Fruit fly (Drosophila melanogaster) whole organism, prepupa: ENCODE results near the gene CG42747.
A peak's percentile ranks its signal among the peaks of the same experiment; 100 is the strongest.

Source experiments
- Blimp-1 ChIP-seq: fragments of 200-800 bp; sonication (Bioruptor generic); optimal IDR thresholded peaks from 3 replicates; lab custom pipeline; 2017; ENCODE audit warnings: missing biosample characterization, missing genetic modification characterization, mild to moderate bottlenecking, moderate library complexity, missing genetic modification reagents
- CG10631 ChIP-seq: fragments of 200-800 bp; sonication (Bioruptor generic); optimal IDR thresholded peaks from 2 replicates; lab custom pipeline; 2016; ENCODE audit warnings: missing biosample characterization, missing genetic modification characterization
- CG10669 ChIP-seq: fragments of 200-800 bp; sonication (Bioruptor generic); optimal IDR thresholded peaks from 3 replicates; lab custom pipeline; 2018; ENCODE audit warnings: missing biosample characterization, mild to moderate bottlenecking, missing genetic modification characterization, moderate library complexity
- CG11294 ChIP-seq: fragments of 200-800 bp; sonication (Bioruptor generic); IDR thresholded peaks from 2 replicates; pipeline ENCODE4 v1.3.6; 2022; ENCODE audit warnings: missing biosample characterization, missing genetic modification characterization
- CG11902 ChIP-seq: fragments of 200-800 bp; sonication (Bioruptor generic); optimal IDR thresholded peaks from 3 replicates; lab custom pipeline; 2016; ENCODE audit warnings: missing biosample characterization, missing genetic modification characterization
- CG15336 ChIP-seq: fragments of 200-800 bp; sonication (Bioruptor generic); IDR thresholded peaks from 2 replicates; pipeline ENCODE4 v1.3.6; 2022; ENCODE audit warnings: missing biosample characterization, missing genetic modification characterization
- CG1621 ChIP-seq: fragments of 200-800 bp; sonication (Bioruptor generic); optimal IDR thresholded peaks from 3 replicates; lab custom pipeline; 2018; ENCODE audit warnings: missing biosample characterization, mild to moderate bottlenecking, missing genetic modification characterization
- CG3032 ChIP-seq: fragments of 200-800 bp; optimal IDR thresholded peaks from 2 replicates; lab custom pipeline; 2019; ENCODE audit warnings: missing biosample characterization, mild to moderate bottlenecking, missing genetic modification characterization, moderate library complexity
- CG32006 ChIP-seq: fragments of 200-800 bp; sonication (Bioruptor generic); optimal IDR thresholded peaks from 3 replicates; lab custom pipeline; 2017; ENCODE audit warnings: missing biosample characterization, mild to moderate bottlenecking, missing genetic modification characterization
- CG34406 ChIP-seq: fragments of 200-800 bp; sonication (Bioruptor generic); optimal IDR thresholded peaks from 3 replicates; lab custom pipeline; 2016; ENCODE audit warnings: missing biosample characterization, missing genetic modification characterization
- CG3919 ChIP-seq: fragments of 200-800 bp; sonication (Bioruptor generic); optimal IDR thresholded peaks from 3 replicates; lab custom pipeline; 2016; ENCODE audit warnings: missing biosample characterization, missing genetic modification characterization
- CG4318 ChIP-seq: fragments of 200-800 bp; sonication (Bioruptor generic); optimal IDR thresholded peaks from 3 replicates; lab custom pipeline; 2017; ENCODE audit warnings: missing biosample characterization, mild to moderate bottlenecking, missing genetic modification characterization
- CG6163 ChIP-seq: fragments of 200-800 bp; sonication (Bioruptor generic); IDR thresholded peaks from 3 replicates; pipeline ENCODE4 v1.3.6; 2022; ENCODE audit warnings: missing biosample characterization, missing genetic modification characterization
- CG6276 ChIP-seq: fragments of 200-800 bp; sonication (Bioruptor generic); optimal IDR thresholded peaks from 2 replicates; lab custom pipeline; 2017; ENCODE audit warnings: missing biosample characterization, mild to moderate bottlenecking, missing genetic modification characterization
- CG6792 ChIP-seq: fragments of 200-800 bp; sonication (Bioruptor generic); optimal IDR thresholded peaks from 3 replicates; lab custom pipeline; 2016; ENCODE audit warnings: missing biosample characterization, missing genetic modification characterization
- CG6808 ChIP-seq: fragments of 200-800 bp; sonication (Bioruptor generic); optimal IDR thresholded peaks from 3 replicates; lab custom pipeline; 2017; ENCODE audit warnings: missing biosample characterization, missing genetic modification characterization, mild to moderate bottlenecking, moderate library complexity, missing genetic modification reagents
- CG6854 ChIP-seq: fragments of 200-800 bp; sonication (Bioruptor generic); optimal IDR thresholded peaks from 2 replicates; lab custom pipeline; 2017; ENCODE audit warnings: missing biosample characterization, mild to moderate bottlenecking, missing genetic modification characterization
- CG7368 ChIP-seq: fragments of 200-800 bp; sonication (Bioruptor generic); optimal IDR thresholded peaks from 3 replicates; lab custom pipeline; 2016; ENCODE audit warnings: missing biosample characterization, missing genetic modification characterization
- CG8119 ChIP-seq: fragments of 200-800 bp; sonication (Bioruptor generic); IDR thresholded peaks from 3 replicates; pipeline ENCODE4 v1.3.6; 2022; ENCODE audit warnings: missing biosample characterization, missing genetic modification characterization
- CG8319 ChIP-seq: fragments of 200-800 bp; sonication (Bioruptor generic); optimal IDR thresholded peaks from 3 replicates; lab custom pipeline; 2016; ENCODE audit warnings: missing biosample characterization, missing genetic modification characterization
- CG8632 ChIP-seq: fragments of 200-800 bp; sonication (Bioruptor generic); optimal IDR thresholded peaks from 3 replicates; lab custom pipeline; 2016; ENCODE audit warnings: missing biosample characterization, missing genetic modification characterization
- CG9139 ChIP-seq: fragments of 200-800 bp; sonication (Bioruptor generic); optimal IDR thresholded peaks from 3 replicates; lab custom pipeline; 2017; ENCODE audit warnings: missing biosample characterization, mild to moderate bottlenecking, missing genetic modification characterization
- Eip75B ChIP-seq: fragments of 200-800 bp; sonication (Bioruptor generic); optimal IDR thresholded peaks from 3 replicates; lab custom pipeline; 2016; ENCODE audit warnings: missing biosample characterization, missing genetic modification characterization
- Eip78C ChIP-seq: fragments of 200-800 bp; sonication (Bioruptor generic); peaks from one replicate; lab custom pipeline; 2016; ENCODE audit warnings: missing biosample characterization, missing genetic modification characterization
- Ets21C ChIP-seq: fragments of 200-800 bp; sonication (Bioruptor generic); optimal IDR thresholded peaks from 3 replicates; lab custom pipeline; 2016; ENCODE audit warnings: missing biosample characterization, missing genetic modification characterization
- Ets96B ChIP-seq: fragments of 200-800 bp; optimal IDR thresholded peaks from 2 replicates; lab custom pipeline; 2019; ENCODE audit warnings: missing biosample characterization, mild to moderate bottlenecking, missing genetic modification characterization, moderate library complexity
- Gug ChIP-seq: fragments of 200-800 bp; sonication (Bioruptor generic); IDR thresholded peaks from 2 replicates; pipeline ENCODE4 v1.3.6; 2022; ENCODE audit warnings: missing biosample characterization, missing genetic modification characterization
- Hr38 ChIP-seq: sonication (Bioruptor generic); optimal IDR thresholded peaks from 2 replicates; lab custom pipeline; 2016; ENCODE audit warnings: missing biosample characterization, missing genetic modification characterization
- Hr39 ChIP-seq: fragments of 200-800 bp; sonication (Bioruptor generic); optimal IDR thresholded peaks from 2 replicates; lab custom pipeline; 2016; ENCODE audit warnings: missing biosample characterization, missing genetic modification characterization
- Hr4 ChIP-seq: fragments of 200-800 bp; sonication (Bioruptor generic); optimal IDR thresholded peaks from 3 replicates; lab custom pipeline; 2016; ENCODE audit warnings: missing biosample characterization, missing genetic modification characterization
- Lpt ChIP-seq: fragments of 200-800 bp; sonication (Bioruptor generic); optimal IDR thresholded peaks from 3 replicates; lab custom pipeline; 2016; ENCODE audit warnings: missing biosample characterization, missing genetic modification characterization
- Met ChIP-seq: fragments of 200-800 bp; sonication (Bioruptor generic); optimal IDR thresholded peaks from 3 replicates; lab custom pipeline; 2016; ENCODE audit warnings: missing biosample characterization, missing genetic modification characterization
- OdsH ChIP-seq: fragments of 200-800 bp; sonication (Bioruptor generic); optimal IDR thresholded peaks from 3 replicates; lab custom pipeline; 2016; ENCODE audit warnings: missing biosample characterization, missing genetic modification characterization
- Smox ChIP-seq: fragments of 200-800 bp; sonication (Bioruptor generic); optimal IDR thresholded peaks from 3 replicates; lab custom pipeline; 2016; ENCODE audit warnings: missing biosample characterization, missing genetic modification characterization
- Sox14 ChIP-seq: fragments of 200-800 bp; sonication (Bioruptor generic); optimal IDR thresholded peaks from 3 replicates; lab custom pipeline; 2016; ENCODE audit warnings: missing biosample characterization, missing genetic modification characterization
- Sox15 ChIP-seq: fragments of 200-800 bp; sonication (Bioruptor generic); optimal IDR thresholded peaks from 3 replicates; lab custom pipeline; 2016; ENCODE audit warnings: missing biosample characterization, missing genetic modification characterization
- achi ChIP-seq: fragments of 200-800 bp; sonication (Bioruptor generic); optimal IDR thresholded peaks from 3 replicates; lab custom pipeline; 2016; ENCODE audit warnings: missing biosample characterization, missing genetic modification characterization
- acj6 ChIP-seq: fragments of 200-800 bp; sonication (Bioruptor generic); optimal IDR thresholded peaks from 3 replicates; lab custom pipeline; 2016; ENCODE audit warnings: missing biosample characterization, missing genetic modification characterization
- cyc ChIP-seq: fragments of 200-800 bp; sonication (Bioruptor generic); optimal IDR thresholded peaks from 3 replicates; lab custom pipeline; 2016; ENCODE audit warnings: missing biosample characterization, missing genetic modification characterization
- dac ChIP-seq: fragments of 200-800 bp; sonication (Bioruptor generic); optimal IDR thresholded peaks from 2 replicates; lab custom pipeline; 2017; ENCODE audit warnings: missing biosample characterization, mild to moderate bottlenecking, missing genetic modification characterization
- esn ChIP-seq: fragments of 200-800 bp; sonication (Bioruptor generic); optimal IDR thresholded peaks from 2 replicates; lab custom pipeline; 2016; ENCODE audit warnings: missing biosample characterization, mild to moderate bottlenecking, missing genetic modification characterization, moderate library complexity
- fd59A ChIP-seq: fragments of 200-800 bp; sonication (Bioruptor generic); optimal IDR thresholded peaks from 2 replicates; lab custom pipeline; 2017; ENCODE audit warnings: missing biosample characterization, mild to moderate bottlenecking, missing genetic modification characterization, missing genetic modification reagents
- fd85E ChIP-seq: fragments of 200-800 bp; sonication (Bioruptor generic); optimal IDR thresholded peaks from 3 replicates; lab custom pipeline; 2016; ENCODE audit warnings: missing biosample characterization, missing genetic modification characterization
- fkh ChIP-seq: fragments of 200-800 bp; sonication (Bioruptor generic); optimal IDR thresholded peaks from 3 replicates; lab custom pipeline; 2017; ENCODE audit warnings: missing biosample characterization, mild to moderate bottlenecking, missing genetic modification characterization, moderate library complexity
- lz ChIP-seq: fragments of 200-800 bp; sonication (Bioruptor generic); optimal IDR thresholded peaks from 3 replicates; lab custom pipeline; 2016; ENCODE audit warnings: missing biosample characterization, missing genetic modification characterization
- net ChIP-seq: fragments of 200-800 bp; sonication (Bioruptor generic); optimal IDR thresholded peaks from 3 replicates; lab custom pipeline; 2016; ENCODE audit warnings: missing biosample characterization, missing genetic modification characterization
- pdm3 ChIP-seq: fragments of 200-800 bp; sonication (Bioruptor generic); optimal IDR thresholded peaks from 3 replicates; lab custom pipeline; 2016; ENCODE audit warnings: missing biosample characterization, missing genetic modification characterization
- salr ChIP-seq, 2 experiments: fragments of 200-800 bp; sonication (Bioruptor generic); optimal IDR thresholded peaks; 3 replicates each; lab custom pipeline; 2016 to 2018; ENCODE audit warnings: missing biosample characterization in 2 of 2, missing genetic modification characterization in 2 of 2, mild to moderate bottlenecking in 1 of 2
- spab ChIP-seq: fragments of 200-800 bp; sonication (Bioruptor generic); optimal IDR thresholded peaks from 2 replicates; lab custom pipeline; 2017; ENCODE audit warnings: missing biosample characterization, mild to moderate bottlenecking, missing genetic modification characterization, missing genetic modification reagents
- ss ChIP-seq, 2 experiments: fragments of 200-800 bp; sonication (Bioruptor generic); optimal IDR thresholded peaks; 2 replicates in 1 of 2; 3 replicates in 1 of 2; lab custom pipeline; 2017 to 2018; ENCODE audit warnings: mild to moderate bottlenecking in 2 of 2, missing biosample characterization in 2 of 2, missing genetic modification characterization in 2 of 2, moderate library complexity in 1 of 2
- svp ChIP-seq: fragments of 200-800 bp; sonication (Bioruptor generic); peaks from one replicate; lab custom pipeline; 2016; ENCODE audit warnings: missing biosample characterization, missing genetic modification characterization
- topi ChIP-seq: fragments of 200-800 bp; sonication (Bioruptor generic); optimal IDR thresholded peaks from 3 replicates; lab custom pipeline; 2016; ENCODE audit warnings: missing biosample characterization, missing genetic modification characterization
- vri ChIP-seq: fragments of 200-800 bp; sonication (Bioruptor generic); optimal IDR thresholded peaks from 3 replicates; lab custom pipeline; 2016; ENCODE audit warnings: missing biosample characterization, mild to moderate bottlenecking, missing genetic modification characterization

The CG42747 gene

DNA sequence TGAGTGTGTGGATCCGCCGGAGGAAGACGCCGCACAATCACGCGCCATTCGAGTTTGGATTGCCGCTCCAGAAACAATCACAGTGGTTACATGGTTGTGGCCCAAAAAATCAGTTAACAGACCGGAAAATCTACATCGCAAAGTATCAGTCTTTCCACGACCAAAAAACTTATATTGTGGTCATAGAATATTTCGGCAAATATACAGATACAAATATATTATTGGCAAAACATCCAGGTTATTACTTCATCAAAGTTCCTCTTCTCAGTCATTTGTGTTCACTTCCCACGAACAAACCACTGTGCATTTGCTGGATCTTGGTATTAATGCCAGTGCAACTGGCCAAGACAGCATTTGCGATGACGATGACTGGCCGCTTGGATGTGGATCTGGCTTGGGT is 57.5 kb downstream of the CG42747 start:
- peak; percentile 29 for TF ChIP-seq topi (GFP tag; lab: Kevin White, UChicago)
- peak; percentile 53 for TF ChIP-seq Eip75B (GFP tag; lab: Kevin White, UChicago)
- peak; percentile 34 for TF ChIP-seq Smox (GFP tag; lab: Kevin White, UChicago)
- peak; percentile 68 for TF ChIP-seq CG3919
- TF ChIP-seq Sox14 (GFP tag; lab: Kevin White, UChicago) = peak; percentile 72
- TF ChIP-seq acj6 (GFP tag; lab: Kevin White, UChicago) = peak; percentile 39
- TF ChIP-seq CG32006 (GFP tag; lab: Kevin White, UChicago) = peak; percentile 57
- TF ChIP-seq Met = no peak
- TF ChIP-seq Gug = no peak
- TF ChIP-seq vri = no peak
- TF ChIP-seq fd85E (GFP tag; lab: Kevin White, UChicago) = peak; percentile 9
- TF ChIP-seq ss (GFP tag; optimal IDR thresholded peaks at IDR 0.05; lab: Kevin White, UChicago) = peak; percentile 4 to 18
- no peak for TF ChIP-seq Blimp-1
- TF ChIP-seq Lpt = peak; percentile 37
- peak; percentile 8 for TF ChIP-seq esn (GFP tag; lab: Kevin White, UChicago)
- TF ChIP-seq CG8319 (GFP tag; lab: Kevin White, UChicago) = peak; percentile 15
- peak; percentile 70 for TF ChIP-seq spab (GFP tag; lab: Kevin White, UChicago)
- peak; percentile 62 for TF ChIP-seq CG6163 (GFP tag; lab: Robert Waterston, UW)
- TF ChIP-seq cyc (GFP tag; lab: Kevin White, UChicago) = no peak
- TF ChIP-seq CG4318 (GFP tag; lab: Kevin White, UChicago) = peak; percentile 14
- TF ChIP-seq CG6854 (GFP tag; lab: Kevin White, UChicago) = no peak
- peak; percentile 54 for TF ChIP-seq CG3032 (tag; lab: Kevin White, UChicago)
- peak; percentile 12 for TF ChIP-seq Sox15 (GFP tag; lab: Kevin White, UChicago)
- no peak for TF ChIP-seq OdsH
- peak; percentile 57 for TF ChIP-seq svp (GFP tag; lab: Kevin White, UChicago)
- no peak for TF ChIP-seq dac
- TF ChIP-seq CG1621 (tag; lab: Kevin White, UChicago) = peak; percentile 75
- TF ChIP-seq CG8119 (GFP tag; lab: Robert Waterston, UW) = peak; percentile 65; the same call in 2 of the 3 replicates
- peak; percentile 31 for TF ChIP-seq Hr39 (GFP tag; lab: Kevin White, UChicago)
- peak; percentile 30 to 35 for TF ChIP-seq salr (GFP tag; optimal IDR thresholded peaks at IDR 0.05; lab: Kevin White, UChicago)
- no peak for TF ChIP-seq Hr38 (GFP tag; lab: Kevin White, UChicago)
- no peak for TF ChIP-seq CG11902 (GFP tag; lab: Kevin White, UChicago)
- peak; percentile 62 for TF ChIP-seq CG6276 (GFP tag; lab: Kevin White, UChicago)
- TF ChIP-seq net (GFP tag; lab: Kevin White, UChicago) = peak; percentile 47
- TF ChIP-seq pdm3 (GFP tag; lab: Kevin White, UChicago) = peak; percentile 41
- TF ChIP-seq CG10631 (GFP tag; lab: Kevin White, UChicago) = peak; percentile 64
- TF ChIP-seq Ets21C = no peak
- peak; percentile 51 for TF ChIP-seq CG7368 (GFP tag; lab: Kevin White, UChicago)
- peak; percentile 42 for TF ChIP-seq CG8632 (GFP tag; lab: Kevin White, UChicago)
- no peak for TF ChIP-seq CG11294
- peak; percentile 69 for TF ChIP-seq Ets96B (tag; lab: Kevin White, UChicago)
- peak; percentile 66 for TF ChIP-seq CG10669 (GFP tag; lab: Kevin White, UChicago)
- peak; percentile 87 for TF ChIP-seq Eip78C
- TF ChIP-seq Hr4 (GFP tag; lab: Kevin White, UChicago) = peak; percentile 57
- TF ChIP-seq CG6792 (GFP tag; lab: Kevin White, UChicago) = peak; percentile 40
- TF ChIP-seq fd59A = peak; percentile 46
- TF ChIP-seq CG34406 = peak; percentile 42
- TF ChIP-seq achi (GFP tag; lab: Kevin White, UChicago) = peak; percentile 59
- TF ChIP-seq fkh (GFP tag; lab: Kevin White, UChicago) = no peak
- peak; percentile 66 for TF ChIP-seq CG6808 (GFP tag; lab: Kevin White, UChicago)
- peak; percentile 19 for TF ChIP-seq lz
- peak; percentile 26 for TF ChIP-seq CG9139 (GFP tag; lab: Kevin White, UChicago)
- peak; percentile 70 for TF ChIP-seq CG15336
